Worm (Caenorhabditis elegans) whole organism, young adult: Measurements from ENCODE around the gene C34C12.7.

Source experiments
- F22D6.2 ChIP-seq: sonication (generic microtip); optimal IDR thresholded peaks from 2 replicates; lab custom pipeline; 2016; ENCODE audit warnings: mild to moderate bottlenecking, missing genetic modification characterization, missing compliant biosample characterization
- ama-1 ChIP-seq, 3 experiments: fragments of 150-350 bp in 1 of 3; sonication (generic microtip) in 2 of 3; optimal IDR thresholded peaks; 2 replicates each; lab custom pipeline; 2014 to 2018; ENCODE audit warnings: missing biosample characterization in 2 of 3, missing genetic modification characterization in 2 of 3, missing genetic modification reagents in 2 of 3
- attf-3 ChIP-seq: fragments of 200-800 bp; sonication (Bioruptor generic); conservative IDR thresholded peaks from 2 replicates; pipeline ENCODE4 v1.3.6; 2022; ENCODE audit warnings: missing genetic modification reagents, missing genetic modification characterization, missing compliant biosample characterization
- bed-2 ChIP-seq: fragments of 200-800 bp; sonication (Bioruptor generic); IDR thresholded peaks from 2 replicates; pipeline ENCODE4 v1.3.6; 2022; ENCODE audit warnings: missing genetic modification reagents, missing genetic modification characterization, missing compliant biosample characterization
- ekl-4 ChIP-seq: fragments of 200-800 bp; sonication (Bioruptor generic); IDR thresholded peaks from 2 replicates; pipeline ENCODE4 v1.3.6; 2022; ENCODE audit warnings: missing genetic modification reagents, missing genetic modification characterization, missing compliant biosample characterization
- lin-54 ChIP-seq: fragments of 200-800 bp; sonication (Bioruptor generic); optimal IDR thresholded peaks from 2 replicates; lab custom pipeline; 2018; ENCODE audit warnings: mild to moderate bottlenecking, missing genetic modification characterization, missing compliant biosample characterization
- snpc-4 ChIP-seq, 5 experiments: fragments of 150-350 bp in 1 of 5; sonication (generic microtip) in 4 of 5; optimal IDR thresholded peaks; 2 replicates each; lab custom pipeline; 2014 to 2018; ENCODE audit warnings: missing genetic modification characterization in 5 of 5, missing biosample characterization in 3 of 5, antibody characterized with exemption in 2 of 5, mild to moderate bottlenecking in 2 of 5, missing compliant biosample characterization in 2 of 5, missing genotype in 2 of 5, moderate library complexity in 2 of 5, missing genetic modification reagents in 1 of 5
- somi-1 ChIP-seq: fragments of 200-800 bp; sonication (Bioruptor generic); optimal IDR thresholded peaks from 2 replicates; lab custom pipeline; 2018; ENCODE audit warnings: mild to moderate bottlenecking, missing genetic modification characterization, missing compliant biosample characterization
- ztf-18 ChIP-seq: sonication (generic microtip); optimal IDR thresholded peaks from 2 replicates; lab custom pipeline; 2016; ENCODE audit warnings: missing genotype, mild to moderate bottlenecking, missing genetic modification characterization, missing compliant biosample characterization

DNA sequence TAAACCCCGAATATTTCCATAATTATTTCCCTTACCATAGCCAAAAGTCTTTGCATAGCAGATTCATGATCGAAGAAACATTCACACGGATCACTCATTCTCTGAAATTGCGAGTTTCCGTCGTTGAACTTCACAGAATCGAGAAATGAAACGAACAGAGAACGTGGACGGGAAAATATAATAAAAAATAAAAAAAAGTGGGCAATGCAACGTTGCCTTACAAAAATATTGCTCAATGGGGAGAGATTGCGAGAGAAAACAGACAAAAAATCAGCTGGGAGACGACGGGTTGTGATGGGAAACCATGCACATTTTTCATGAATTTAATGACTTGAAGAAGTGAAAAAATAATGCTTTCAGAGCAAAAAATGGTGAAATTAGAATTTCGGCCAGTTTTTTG is 18.5 kb downstream of the C34C12.7 start, which contains the start of gene smim-14:
- TF ChIP-seq F22D6.2 (tag; lab: Kevin White, UChicago) (no peak), ztf-18 (no peak), bed-2 (GFP tag; lab: Robert Waterston, UW) (no peak), attf-3 (GFP tag; lab: Robert Waterston, UW) (no peak), lin-54 (GFP tag; lab: Kevin White, UChicago) (no peak), snpc-4 (GFP tag; optimal IDR thresholded peaks at IDR 0.05; lab: Kevin White, UChicago) (no peak), snpc-4 (tag; optimal IDR thresholded peaks at IDR 0.05; lab: Kevin White, UChicago) (no peak), ekl-4 (GFP tag; lab: Robert Waterston, UW) (no peak), ama-1 (optimal IDR thresholded peaks at IDR 0.05; lab: Kevin White, UChicago) (no peak), ama-1 (GFP tag; optimal IDR thresholded peaks at IDR 0.05; lab: Kevin White, UChicago) (no peak), somi-1 (GFP tag; lab: Kevin White, UChicago) (no peak)
